Fruit fly (Drosophila melanogaster) whole organism, embryonic: ENCODE results near the gene cac.
A peak's percentile ranks its signal among the peaks of the same experiment; 100 is the strongest.

Experiments used
- Bdp1 ChIP-seq: fragments of 200-800 bp; sonication (Bioruptor generic); optimal IDR thresholded peaks from 3 replicates; lab custom pipeline; 2016; ENCODE audit warnings: missing biosample characterization, missing genetic modification characterization
- CG12744 ChIP-seq: fragments of 200-800 bp; sonication (Bioruptor generic); optimal IDR thresholded peaks from 2 replicates; lab custom pipeline; 2016; ENCODE audit warnings: missing biosample characterization, missing genetic modification characterization
- CG14710 ChIP-seq: fragments of 200-800 bp; sonication (Bioruptor generic); optimal IDR thresholded peaks from 3 replicates; lab custom pipeline; 2019; ENCODE audit warnings: missing biosample characterization, mild to moderate bottlenecking, missing genetic modification characterization, moderate library complexity
- CG15479 ChIP-seq: fragments of 200-800 bp; sonication (Bioruptor generic); optimal IDR thresholded peaks from 3 replicates; lab custom pipeline; 2019; ENCODE audit warnings: missing biosample characterization, mild to moderate bottlenecking, missing genetic modification characterization, moderate library complexity
- CG1792 ChIP-seq: fragments of 200-800 bp; sonication (Bioruptor generic); optimal IDR thresholded peaks from 2 replicates; lab custom pipeline; 2016; ENCODE audit warnings: missing biosample characterization, missing genetic modification characterization
- CG2120 ChIP-seq: fragments of 200-800 bp; sonication (Bioruptor generic); optimal IDR thresholded peaks from 3 replicates; lab custom pipeline; 2016; ENCODE audit warnings: missing biosample characterization, missing genetic modification characterization
- CG42726 ChIP-seq: fragments of 200-800 bp; sonication (Bioruptor generic); IDR thresholded peaks from 2 replicates; pipeline ENCODE4 v1.3.6; 2022; ENCODE audit warnings: missing biosample characterization, missing genetic modification characterization; ENCODE audit not compliant: partially characterized antibody
- CG6689 ChIP-seq: fragments of 200-800 bp; sonication (Bioruptor generic); IDR thresholded peaks from 2 replicates; pipeline ENCODE4 v1.3.6; 2022; ENCODE audit warnings: missing biosample characterization, missing genetic modification characterization
- CG7271 ChIP-seq: fragments of 200-800 bp; sonication (Bioruptor generic); optimal IDR thresholded peaks from 2 replicates; lab custom pipeline; 2018; ENCODE audit warnings: missing biosample characterization, mild to moderate bottlenecking, missing genetic modification characterization, moderate library complexity
- CG7745 ChIP-seq: fragments of 200-800 bp; sonication (Bioruptor generic); optimal IDR thresholded peaks from 2 replicates; lab custom pipeline; 2018; ENCODE audit warnings: missing biosample characterization, mild to moderate bottlenecking, missing genetic modification characterization, moderate library complexity
- CG7786 ChIP-seq: fragments of 200-800 bp; sonication (Bioruptor generic); optimal IDR thresholded peaks from 2 replicates; lab custom pipeline; 2016; ENCODE audit warnings: missing biosample characterization, missing genetic modification characterization
- CG7963 ChIP-seq: fragments of 200-800 bp; sonication (Bioruptor generic); IDR thresholded peaks from 3 replicates; pipeline ENCODE4 v1.3.6; 2022; ENCODE audit warnings: missing biosample characterization, missing genetic modification characterization; ENCODE audit not compliant: partially characterized antibody
- CG8290 ChIP-seq, 3 experiments: fragments of 200-800 bp; sonication (Bioruptor generic); optimal IDR thresholded peaks; 2 replicates each; lab custom pipeline; 2016 to 2019; ENCODE audit warnings: missing biosample characterization in 3 of 3, missing genetic modification characterization in 3 of 3, mild to moderate bottlenecking in 2 of 3, moderate library complexity in 1 of 3
- CG8359 ChIP-seq: fragments of 200-800 bp; sonication (Bioruptor generic); optimal IDR thresholded peaks from 2 replicates; lab custom pipeline; 2017; ENCODE audit warnings: missing biosample characterization, mild to moderate bottlenecking, missing genetic modification characterization, borderline replicate concordance
- D ChIP-seq, 2 experiments: fragments of 200-800 bp in 1 of 2; fragments of >200 bp in 1 of 2; sonication (Bioruptor generic) in 1 of 2; optimal IDR thresholded peaks; 2 replicates in 1 of 2; 3 replicates in 1 of 2; lab custom pipeline; 2017; ENCODE audit warnings: mild to moderate bottlenecking in 1 of 2, missing biosample characterization in 1 of 2, missing genetic modification characterization in 1 of 2, missing genetic modification reagents in 1 of 2
- Deaf1 ChIP-seq: fragments of 200-800 bp; optimal IDR thresholded peaks from 3 replicates; lab custom pipeline; 2019; ENCODE audit warnings: missing biosample characterization, mild to moderate bottlenecking, missing genetic modification characterization, moderate library complexity
- Doc2 ChIP-seq: fragments of 200-800 bp; sonication (Bioruptor generic); IDR thresholded peaks from 2 replicates; pipeline ENCODE4 v1.3.6; 2022; ENCODE audit warnings: missing biosample characterization, missing genetic modification characterization
- Dp ChIP-seq: fragments of 200-800 bp; sonication (Bioruptor generic); optimal IDR thresholded peaks from 2 replicates; lab custom pipeline; 2018; ENCODE audit warnings: missing biosample characterization, mild to moderate bottlenecking, missing genetic modification characterization, moderate library complexity
- Drgx ChIP-seq: fragments of 200-800 bp; sonication (Bioruptor generic); IDR thresholded peaks from 2 replicates; pipeline ENCODE4 v1.3.6; 2022; ENCODE audit warnings: missing biosample characterization, missing genetic modification characterization
- Elba2 ChIP-seq: fragments of 200-800 bp; sonication (Bioruptor generic); optimal IDR thresholded peaks from 3 replicates; lab custom pipeline; 2016; ENCODE audit warnings: missing biosample characterization, missing genetic modification characterization
- Hey ChIP-seq: fragments of 200-800 bp; sonication (Bioruptor generic); optimal IDR thresholded peaks from 3 replicates; lab custom pipeline; 2018; ENCODE audit warnings: missing biosample characterization, mild to moderate bottlenecking, missing genetic modification characterization
- NFAT ChIP-seq: fragments of 200-800 bp; sonication (Bioruptor generic); IDR thresholded peaks from 2 replicates; pipeline ENCODE4 v1.3.6; 2022; ENCODE audit warnings: missing biosample characterization, missing genetic modification characterization
- Nf-YB ChIP-seq: fragments of 200-800 bp; sonication (Bioruptor generic); optimal IDR thresholded peaks from 3 replicates; lab custom pipeline; 2019; ENCODE audit warnings: missing biosample characterization, mild to moderate bottlenecking, missing genetic modification characterization, moderate library complexity
- Six4 ChIP-seq: fragments of 200-800 bp; sonication (Bioruptor generic); optimal IDR thresholded peaks from 2 replicates; lab custom pipeline; 2016; ENCODE audit warnings: missing biosample characterization, missing genetic modification characterization
- Sox102F ChIP-seq: fragments of 200-800 bp; sonication (Bioruptor generic); optimal IDR thresholded peaks from 2 replicates; lab custom pipeline; 2018; ENCODE audit warnings: missing biosample characterization, mild to moderate bottlenecking, missing genetic modification characterization, moderate library complexity
- Xrp1 ChIP-seq: fragments of 200-800 bp; sonication (Bioruptor generic); IDR thresholded peaks from 2 replicates; pipeline ENCODE4 v1.3.6; 2022; ENCODE audit warnings: missing biosample characterization, missing genetic modification characterization
- ara ChIP-seq: fragments of 200-800 bp; sonication (Bioruptor generic); IDR thresholded peaks from 2 replicates; pipeline ENCODE4 v1.3.6; 2022; ENCODE audit warnings: missing biosample characterization, missing genetic modification characterization
- crc ChIP-seq: fragments of 200-800 bp; sonication (Bioruptor generic); optimal IDR thresholded peaks from 2 replicates; lab custom pipeline; 2016; ENCODE audit warnings: missing biosample characterization, missing genetic modification characterization
- hth ChIP-seq: fragments of >200 bp; optimal IDR thresholded peaks from 2 replicates; lab custom pipeline; 2017; ENCODE audit warnings: inconsistent platforms
- jumu ChIP-seq: fragments of 200-800 bp; sonication (Bioruptor generic); optimal IDR thresholded peaks from 3 replicates; lab custom pipeline; 2016; ENCODE audit warnings: missing biosample characterization, missing genetic modification characterization
- mld ChIP-seq: fragments of 200-800 bp; sonication (Bioruptor generic); IDR thresholded peaks from 3 replicates; pipeline ENCODE4 v1.3.6; 2022; ENCODE audit warnings: missing biosample characterization, missing genetic modification characterization; ENCODE audit not compliant: partially characterized antibody
- psq ChIP-seq: fragments of 200-800 bp; sonication (Bioruptor generic); optimal IDR thresholded peaks from 2 replicates; lab custom pipeline; 2017; ENCODE audit warnings: missing biosample characterization, missing genetic modification characterization
- sna ChIP-seq: fragments of 200-800 bp; sonication (Bioruptor generic); IDR thresholded peaks from 2 replicates; pipeline ENCODE4 v1.3.6; 2022; ENCODE audit warnings: missing biosample characterization, missing genetic modification characterization; ENCODE audit not compliant: partially characterized antibody
- tll ChIP-seq, 2 experiments: fragments of 200-800 bp in 1 of 2; fragments of >200 bp in 1 of 2; sonication (Bioruptor generic) in 1 of 2; optimal IDR thresholded peaks; 2 replicates each; lab custom pipeline; 2017 to 2019; ENCODE audit warnings: missing biosample characterization in 2 of 2, missing genetic modification characterization in 2 of 2, mild to moderate bottlenecking in 1 of 2, moderate library complexity in 1 of 2
- trh ChIP-seq: fragments of 200-800 bp; sonication (Bioruptor generic); optimal IDR thresholded peaks from 2 replicates; lab custom pipeline; 2016; ENCODE audit warnings: missing biosample characterization, missing genetic modification characterization
- wdn ChIP-seq: fragments of 200-800 bp; sonication (Bioruptor generic); IDR thresholded peaks from 2 replicates; pipeline ENCODE4 v1.3.6; 2022; ENCODE audit warnings: missing biosample characterization, missing genetic modification characterization
- zen ChIP-seq: fragments of 200-800 bp; sonication (Bioruptor generic); optimal IDR thresholded peaks from 3 replicates; lab custom pipeline; 2018; ENCODE audit warnings: missing biosample characterization, mild to moderate bottlenecking, missing genetic modification characterization, moderate library complexity

cac gene

DNA sequence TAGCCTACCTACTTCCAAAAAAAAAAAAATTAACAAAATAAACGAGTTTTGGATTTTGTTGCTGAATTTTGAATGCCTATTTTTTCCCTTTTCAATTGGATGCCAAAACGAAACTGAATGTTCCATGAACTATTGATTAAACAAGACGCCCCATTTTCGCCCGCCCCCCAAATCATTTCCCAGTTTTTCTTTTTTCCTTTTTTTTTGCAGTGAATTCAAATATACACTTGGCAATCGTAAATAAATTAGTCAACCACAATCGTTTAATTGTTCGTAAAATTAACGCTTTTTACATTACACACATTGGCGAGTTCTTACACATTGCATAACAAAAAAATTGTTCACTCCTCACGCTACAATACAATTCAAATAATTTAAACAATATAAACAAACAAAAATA lies 7.8 kb upstream of the cac start, which contains the start of gene CG18130:
Gene CG18130, minus strand, starts transcription at position 101 of the 400 bp plus-strand sequence.
- TF ChIP-seq jumu (GFP tag; lab: Kevin White, UChicago) (no peak), CG14710 (no peak), ara (GFP tag; lab: Robert Waterston, UW) (no peak), CG42726 (GFP tag; lab: Robert Waterston, UW) (no peak), Dp (GFP tag; lab: Kevin White, UChicago) (no peak), Drgx (no peak), Doc2 (GFP tag; lab: Robert Waterston, UW) (no peak), psq (GFP tag; lab: Kevin White, UChicago) (no peak), Bdp1 (no peak), Deaf1 (tag; lab: Kevin White, UChicago) (no peak), Nf-YB (GFP tag; lab: Kevin White, UChicago) (no peak), tll (GFP tag; optimal IDR thresholded peaks at IDR 0.05; lab: Kevin White, UChicago) (no peak), CG8290 (GFP tag; optimal IDR thresholded peaks at IDR 0.05; lab: Kevin White, UChicago) (no peak), CG8290 (tag; optimal IDR thresholded peaks at IDR 0.05; lab: Kevin White, UChicago) (no peak), CG1792 (no peak), NFAT (GFP tag; lab: Robert Waterston, UW) (no peak), CG7786 (GFP tag; lab: Kevin White, UChicago) (no peak)

DNA sequence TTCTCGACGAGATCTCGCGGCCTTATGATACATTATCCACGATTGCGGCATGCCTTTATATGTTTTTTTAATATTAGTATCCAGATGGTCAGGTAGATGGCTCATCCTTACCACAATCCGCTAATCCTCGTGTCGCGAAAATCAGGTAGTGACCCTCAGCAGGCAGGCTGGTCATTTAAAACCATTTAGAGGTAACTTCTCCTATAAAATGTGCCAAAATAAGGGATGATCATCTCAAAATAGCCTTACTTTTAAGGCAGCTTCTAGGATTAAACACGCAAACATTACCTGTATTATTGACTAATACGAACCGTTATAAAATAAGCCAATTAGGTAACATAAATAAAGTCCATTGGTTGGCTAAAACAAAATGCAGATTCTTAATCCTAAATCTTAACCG lies 4.0 kb upstream of the cac start, which contains the start of gene tsg:
Gene tsg, minus strand, starts transcription at position 37 of the 400 bp plus-strand sequence.
- TF ChIP-seq tll (GFP tag; optimal IDR thresholded peaks at IDR 0.05; lab: Kevin White, UChicago) = peak in 1 of 2 experiments; percentile 79
- peak; percentile 52 for TF ChIP-seq CG15479 (GFP tag; lab: Kevin White, UChicago)
- TF ChIP-seq D (optimal IDR thresholded peaks at IDR 0.05; lab: Kevin White, UChicago) = no peak
- TF ChIP-seq D (GFP tag; optimal IDR thresholded peaks at IDR 0.05; lab: Kevin White, UChicago) = no peak
- peak; percentile 88 for TF ChIP-seq zen (tag; lab: Kevin White, UChicago)
- TF ChIP-seq Elba2 (GFP tag; lab: Kevin White, UChicago) = peak; percentile 26

DNA sequence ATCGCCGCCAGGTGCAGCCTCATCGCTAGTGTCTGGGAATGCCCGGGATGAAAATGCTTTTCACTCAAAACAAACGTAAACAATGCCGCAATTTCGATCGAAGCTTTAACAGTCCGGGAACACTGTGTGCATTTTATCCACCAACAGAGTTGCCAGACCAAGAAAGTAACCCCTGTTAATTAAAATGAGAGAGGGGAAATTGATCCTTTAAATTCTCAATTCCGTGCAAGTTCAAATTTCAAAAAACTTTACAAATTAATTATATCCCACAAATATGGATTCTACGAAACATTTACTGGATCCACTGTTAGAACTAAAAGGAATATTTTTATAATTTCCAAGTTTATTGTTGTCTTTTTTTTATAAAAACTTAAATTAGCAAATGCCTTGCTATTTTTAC lies 2.8 kb upstream of the cac start, which contains the start of gene gd:
Gene gd, minus strand, starts transcription at position 101 of the 400 bp plus-strand sequence.
- TF ChIP-seq Hey (tag; lab: Kevin White, UChicago) (no peak), trh (GFP tag; lab: Kevin White, UChicago) (no peak), Xrp1 (GFP tag; lab: Robert Waterston, UW) (no peak), mld (GFP tag; lab: Robert Waterston, UW) (no peak), Six4 (GFP tag; lab: Kevin White, UChicago) (no peak), CG6689 (no peak), CG12744 (GFP tag; lab: Kevin White, UChicago) (no peak), CG7271 (tag; lab: Kevin White, UChicago) (no peak), hth (no peak), sna (GFP tag; lab: Robert Waterston, UW) (no peak), Sox102F (GFP tag; lab: Kevin White, UChicago) (no peak), CG7745 (tag; lab: Kevin White, UChicago) (no peak), CG7963 (GFP tag; lab: Robert Waterston, UW) (no peak), CG2120 (no peak), CG8359 (no peak), wdn (GFP tag; lab: Robert Waterston, UW) (no peak), crc (no peak)
